Worm (Caenorhabditis elegans) whole organism, young adult: ENCODE measurements around the gene F32G8.2.

Experiments
- F52B5.7 ChIP-seq: sonication (generic microtip); optimal IDR thresholded peaks from 2 replicates; lab custom pipeline; 2016; ENCODE audit warnings: mild to moderate bottlenecking, missing genetic modification characterization, missing compliant biosample characterization
- egrh-3 ChIP-seq: fragments of 200-800 bp; sonication (Bioruptor generic); IDR thresholded peaks from 2 replicates; pipeline ENCODE4 v1.3.6; 2022; ENCODE audit warnings: missing genetic modification reagents, missing genetic modification characterization, missing compliant biosample characterization
- gei-17 ChIP-seq: fragments of 200-800 bp; sonication (Bioruptor generic); optimal IDR thresholded peaks from 2 replicates; lab custom pipeline; 2018; ENCODE audit warnings: mild to moderate bottlenecking, missing genetic modification characterization, missing compliant biosample characterization
- tlf-1 ChIP-seq: fragments of 200-800 bp; sonication (Bioruptor generic); optimal IDR thresholded peaks from 2 replicates; lab custom pipeline; 2018; ENCODE audit warnings: mild to moderate bottlenecking, missing genetic modification characterization, missing compliant biosample characterization
- zfh-2 ChIP-seq: fragments of 200-800 bp; sonication (Bioruptor generic); conservative IDR thresholded peaks from 2 replicates; pipeline ENCODE4 v1.3.6; 2022; ENCODE audit warnings: missing genetic modification reagents, missing genetic modification characterization, missing compliant biosample characterization

DNA sequence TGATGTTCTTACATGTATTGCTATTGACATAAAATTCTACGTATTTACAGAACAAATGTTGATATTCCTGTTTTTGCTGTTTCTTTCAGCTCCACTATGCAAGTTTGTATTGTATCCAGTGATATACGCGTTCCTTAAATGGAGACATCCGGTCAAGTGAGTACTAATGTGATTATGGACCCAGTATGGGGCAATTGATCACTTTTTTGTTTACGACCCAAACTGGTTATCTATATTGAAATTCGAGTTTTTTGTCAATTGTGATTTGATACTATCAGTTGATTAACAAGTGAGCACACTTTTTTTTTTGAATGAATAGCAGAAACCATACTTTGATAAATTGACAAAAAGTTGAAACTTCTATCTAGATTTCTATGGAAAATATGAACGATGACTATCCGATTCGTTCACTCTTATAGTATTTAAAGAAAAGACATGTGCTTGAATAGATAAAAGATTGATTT lies 32.1 kb downstream of the F32G8.2 start, which contains the start of gene T21C9.6:
- TF ChIP-seq gei-17 (GFP tag; lab: Kevin White, UChicago) (no peak), F52B5.7 (no peak), egrh-3 (GFP tag; lab: Robert Waterston, UW) (no peak), zfh-2 (no peak), tlf-1 (GFP tag; lab: Kevin White, UChicago) (no peak)
